Fruit fly (Drosophila melanogaster): Measurements from ENCODE around the gene CHMP2B.

The CHMP2B gene

DNA sequence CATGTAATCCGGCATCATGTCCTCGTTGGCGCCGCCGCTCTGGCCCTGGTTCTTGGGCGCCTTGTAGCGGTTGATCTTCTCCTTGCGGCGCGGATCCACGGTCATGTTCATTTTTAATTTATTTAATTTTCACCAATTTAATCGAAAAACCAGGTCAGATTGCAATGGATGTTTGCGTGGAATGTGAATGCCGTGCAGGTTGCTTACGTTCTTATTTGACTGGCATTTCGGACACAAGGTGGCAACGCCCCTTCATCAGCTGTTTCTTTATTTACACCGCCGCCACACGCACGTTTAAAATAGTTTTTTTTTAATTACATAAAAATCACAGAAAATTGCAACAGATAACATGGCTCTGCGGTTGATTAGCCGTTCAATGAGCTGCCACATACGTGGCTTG is 3.3 kb upstream of the CHMP2B start, which contains the start of the genes CG10674 and CG4611 (continued):
- TF ChIP-seq Pdp1 (GFP tag; optimal IDR thresholded peaks at IDR 0.05), result peak in 1 of 2 experiments; percentile 56
- peak; percentile 33; the same call in 1 of the 3 replicates for TF ChIP-seq CG34422 (GFP tag; IDR thresholded peaks at IDR 0.05)
- TF ChIP-seq grau (tag; optimal IDR thresholded peaks at IDR 0.05), result no peak
- peak; percentile 57 for TF ChIP-seq Hr3 (GFP tag; optimal IDR thresholded peaks at IDR 0.05)
- peak; percentile 56 for TF ChIP-seq Dp (GFP tag; optimal IDR thresholded peaks at IDR 0.05)
- TF ChIP-seq E2f2 (GFP tag; IDR thresholded peaks at IDR 0.05), result peak; percentile 65
- TF ChIP-seq kah (GFP tag; optimal IDR thresholded peaks at IDR 0.05), result no peak
- TF ChIP-seq CoRest (tag; optimal IDR thresholded peaks at IDR 0.05), result no peak
- peak; percentile 28 for TF ChIP-seq CG2120 (GFP tag; optimal IDR thresholded peaks at IDR 0.05)
- no peak for TF ChIP-seq CG7987 (GFP tag; optimal IDR thresholded peaks at IDR 0.05)
- no peak for TF ChIP-seq run (tag; optimal IDR thresholded peaks at IDR 0.05)
- no peak for TF ChIP-seq CG9609 (GFP tag; optimal IDR thresholded peaks at IDR 0.05)
- TF ChIP-seq YL-1 (GFP tag; optimal IDR thresholded peaks at IDR 0.05), result peak; percentile 87
- TF ChIP-seq ERR (GFP tag; optimal IDR thresholded peaks at IDR 0.05), result no peak
- TF ChIP-seq stwl (tag; optimal IDR thresholded peaks at IDR 0.05), result peak; percentile 39
- no peak for TF ChIP-seq sens-2 (GFP tag; IDR thresholded peaks at IDR 0.05)
- TF ChIP-seq ATbp (GFP tag; optimal IDR thresholded peaks at IDR 0.05), result no peak
- peak; percentile 68 for TF ChIP-seq sd (tag; optimal IDR thresholded peaks at IDR 0.05)
- TF ChIP-seq Blimp-1 (GFP tag; optimal IDR thresholded peaks at IDR 0.05), result no peak
- TF ChIP-seq mam (GFP tag; optimal IDR thresholded peaks at IDR 0.05), result no peak
- peak; percentile 13 for TF ChIP-seq Dad (GFP tag; optimal IDR thresholded peaks at IDR 0.05)
- no peak for TF ChIP-seq CG17361 (GFP tag; IDR thresholded peaks at IDR 0.05)
- TF ChIP-seq CG5180 (GFP tag; optimal IDR thresholded peaks at IDR 0.05), result no peak
- no peak for TF ChIP-seq CG30431 (GFP tag; optimal IDR thresholded peaks at IDR 0.05)
- TF ChIP-seq CG17186 (GFP tag; optimal IDR thresholded peaks at IDR 0.05), result no peak
- TF ChIP-seq Hmr (GFP tag; optimal IDR thresholded peaks at IDR 0.05), result no peak
- no peak for TF ChIP-seq CG14860 (GFP tag; IDR thresholded peaks at IDR 0.05; ENCODE audit: partially characterized antibody)
- TF ChIP-seq CG31441 (GFP tag; IDR thresholded peaks at IDR 0.05), result no peak
- no peak for TF ChIP-seq CG17385 (GFP tag; optimal IDR thresholded peaks at IDR 0.05)
- TF ChIP-seq amos (GFP tag; IDR thresholded peaks at IDR 0.05; ENCODE audit: partially characterized antibody), result no peak
- TF ChIP-seq Elba2 (GFP tag; optimal IDR thresholded peaks at IDR 0.05), result peak; percentile 18
- 0 out of 3 replicates have a peak, but pooled peaks have one; percentile 23 for TF ChIP-seq CG16813 (GFP tag; IDR thresholded peaks at IDR 0.05; ENCODE audit: partially characterized antibody)
- no peak for TF ChIP-seq HLH3B (GFP tag; IDR thresholded peaks at IDR 0.05)
- peak; percentile 6 for TF ChIP-seq CG13624 (GFP tag; optimal IDR thresholded peaks at IDR 0.05)
- TF ChIP-seq insv (GFP tag; optimal IDR thresholded peaks at IDR 0.05), result peak in 1 of 2 experiments; percentile 84
- no peak for TF ChIP-seq PHDP (tag; optimal IDR thresholded peaks at IDR 0.05)
- TF ChIP-seq CG12659 (GFP tag; optimal IDR thresholded peaks at IDR 0.05), result peak; percentile 55
- TF ChIP-seq pan (optimal IDR thresholded peaks at IDR 0.05), result no peak
- peak in 1 of 2 experiments; percentile 10 for TF ChIP-seq pan (GFP tag; optimal IDR thresholded peaks at IDR 0.05 in 1 of 2, IDR thresholded peaks at IDR 0.05 in 1 of 2)
- peak; percentile 39 for TF ChIP-seq CG13287 (GFP tag; IDR thresholded peaks at IDR 0.05; ENCODE audit: partially characterized antibody)
- peak; percentile 73 for TF ChIP-seq MESR4 (GFP tag; optimal IDR thresholded peaks at IDR 0.05)
- TF ChIP-seq CG17802 (tag; optimal IDR thresholded peaks at IDR 0.05), result no peak
- no peak for TF ChIP-seq zf30C (GFP tag; optimal IDR thresholded peaks at IDR 0.05)
- no peak for TF ChIP-seq B-H2 (GFP tag; optimal IDR thresholded peaks at IDR 0.05)
- no peak for TF ChIP-seq CG9437 (GFP tag; optimal IDR thresholded peaks at IDR 0.05)
- no peak for TF ChIP-seq bsh (GFP tag; optimal IDR thresholded peaks at IDR 0.05)
- peak; percentile 27 for TF ChIP-seq BEAF-32 (GFP tag; optimal IDR thresholded peaks at IDR 0.05)
- no peak for TF ChIP-seq CG18011 (GFP tag; optimal IDR thresholded peaks at IDR 0.05)
- TF ChIP-seq Rfx (GFP tag; IDR thresholded peaks at IDR 0.05), result peak; percentile 24; the same call in 1 of the 2 replicates
- TF ChIP-seq CG9932 (GFP tag; IDR thresholded peaks at IDR 0.05), result no peak

All from whole organism, embryonic.